Worm (Caenorhabditis elegans): ENCODE measurements around the gene lgc-35.

ce11 chrII:12805161-12805560 lies 34.8 kb downstream of the lgc-35 start, which contains the start of the genes Y46G5A.18 and Y46G5A.47:
- TF ChIP-seq nhr-12 (tag; optimal IDR thresholded peaks at IDR 0.05) = no peak
- TF ChIP-seq nhr-237 (tag; optimal IDR thresholded peaks at IDR 0.05) = no peak
- no peak for TF ChIP-seq unc-62 (GFP tag; optimal IDR thresholded peaks at IDR 0.05)
- TF ChIP-seq ztf-11 (tag; optimal IDR thresholded peaks at IDR 0.05) = no peak
- no peak for TF ChIP-seq gmeb-1 (tag; optimal IDR thresholded peaks at IDR 0.05)
- no peak for TF ChIP-seq lin-39 (tag; optimal IDR thresholded peaks at IDR 0.05)

Measured in whole organism, L2 larva.